Fruit fly (Drosophila melanogaster): Measurements from ENCODE around the gene CG1523.

CG1523 gene

DNA sequence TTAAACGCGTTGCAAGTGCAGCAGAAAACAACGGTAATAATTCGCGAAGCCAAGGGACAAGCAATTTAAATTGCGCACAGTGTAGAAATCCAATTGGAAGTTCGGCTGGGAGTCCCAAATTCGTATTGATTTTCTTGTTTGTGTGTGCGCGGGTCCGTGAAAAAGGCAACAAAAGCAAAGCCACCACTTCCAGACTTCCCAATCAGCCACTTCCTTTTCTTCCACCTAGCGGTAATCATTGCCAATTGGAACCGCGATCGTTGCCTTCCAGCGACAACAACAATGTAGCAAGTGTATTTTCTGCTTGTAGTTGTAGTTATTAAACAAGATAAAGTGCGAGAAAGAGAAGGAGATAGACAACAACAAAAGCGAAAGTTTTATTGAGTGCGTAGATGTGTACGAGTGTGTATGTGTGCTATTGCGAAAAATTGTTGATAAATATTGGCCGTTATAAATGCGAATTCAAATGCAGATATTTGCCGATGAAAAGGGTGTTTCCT, 26.0 kb upstream of the CG1523 start (continued):
- TF ChIP-seq Awh (GFP tag; IDR thresholded peaks at IDR 0.05) (0 out of 2 replicates have a peak, but pooled peaks have one; percentile 64), cg (GFP tag; optimal IDR thresholded peaks at IDR 0.05) (peak; percentile 48), onecut (GFP tag; IDR thresholded peaks at IDR 0.05) (peak; percentile 94), Atf6 (GFP tag; IDR thresholded peaks at IDR 0.05) (peak; percentile 10; the same call in 1 of the 2 replicates), insv (GFP tag; optimal IDR thresholded peaks at IDR 0.05) (peak; percentile 97 to 98), CG6765 (GFP tag; optimal IDR thresholded peaks at IDR 0.05) (peak; percentile 39), cas (GFP tag; IDR thresholded peaks at IDR 0.05) (no peak), D (optimal IDR thresholded peaks at IDR 0.05) (peak; percentile 29), D (GFP tag; optimal IDR thresholded peaks at IDR 0.05) (no peak), CG12769 (tag; optimal IDR thresholded peaks at IDR 0.05) (no peak), Blimp-1 (GFP tag; optimal IDR thresholded peaks at IDR 0.05) (peak; percentile 75), CG17568 (GFP tag; optimal IDR thresholded peaks at IDR 0.05) (peak; percentile 40), trem (tag; optimal IDR thresholded peaks at IDR 0.05) (no peak), bsh (GFP tag; optimal IDR thresholded peaks at IDR 0.05) (peak in 1 of 2 experiments; percentile 1), CG4360 (GFP tag; IDR thresholded peaks at IDR 0.05) (0 out of 2 replicates have a peak, but pooled peaks have one; percentile 55)

dm6 chr3R:28844611-28845376, 25.3 kb upstream of the CG1523 start, which contains the start of the genes Apc and spg:
Apc (minus strand) TSS chr3R:28844748.
spg (plus strand) TSS chr3R:28845270.
- TF ChIP-seq Atf6 (GFP tag; IDR thresholded peaks at IDR 0.05) (peak; percentile 48; the same call in 1 of the 2 replicates), sr (GFP tag; IDR thresholded peaks at IDR 0.05) (peak; percentile 75; the same call in 2 of the 3 replicates), CHES-1-like (GFP tag; optimal IDR thresholded peaks at IDR 0.05) (peak; percentile 47), CG11085 (GFP tag; IDR thresholded peaks at IDR 0.05) (no peak), sqz (GFP tag; optimal IDR thresholded peaks at IDR 0.05) (peak; percentile 39), dysf (GFP tag; IDR thresholded peaks at IDR 0.05) (peak; percentile 31; the same call in 1 of the 3 replicates), Ssrp (tag; optimal IDR thresholded peaks at IDR 0.05) (peak; percentile 9), pan (optimal IDR thresholded peaks at IDR 0.05) (no peak), pan (GFP tag; optimal IDR thresholded peaks at IDR 0.05 in 1 of 2, IDR thresholded peaks at IDR 0.05 in 1 of 2) (peak in 1 of 2 experiments; percentile 53), kay (GFP tag; optimal IDR thresholded peaks at IDR 0.05) (no peak), Camta (GFP tag; optimal IDR thresholded peaks at IDR 0.05) (peak; percentile 27), CG8388 (GFP tag; optimal IDR thresholded peaks at IDR 0.05) (no peak), CG7745 (tag; optimal IDR thresholded peaks at IDR 0.05) (no peak), psq (GFP tag; optimal IDR thresholded peaks at IDR 0.05) (no peak), CG16863 (GFP tag; optimal IDR thresholded peaks at IDR 0.05) (peak; percentile 10), HLHmδ (GFP tag; optimal IDR thresholded peaks at IDR 0.05) (peak; percentile 70), tll (GFP tag; optimal IDR thresholded peaks at IDR 0.05) (no peak), pho (GFP tag; optimal IDR thresholded peaks at IDR 0.05) (peak; percentile 18), knrl (GFP tag; IDR thresholded peaks at IDR 0.05; ENCODE audit: partially characterized antibody) (peak; percentile 80), dpn (GFP tag; optimal IDR thresholded peaks at IDR 0.05) (no peak), peb (GFP tag; IDR thresholded peaks at IDR 0.05) (no peak), crp (GFP tag; optimal IDR thresholded peaks at IDR 0.05) (peak; percentile 11 to 85), CG10267 (tag; optimal IDR thresholded peaks at IDR 0.05) (peak; percentile 61), NK7.1 (GFP tag; optimal IDR thresholded peaks at IDR 0.05) (peak; percentile 27), CG17912 (GFP tag; optimal IDR thresholded peaks at IDR 0.05) (peak; percentile 63), oc (tag; optimal IDR thresholded peaks at IDR 0.05) (peak; percentile 17), vnd (GFP tag; IDR thresholded peaks at IDR 0.05; ENCODE audit: partially characterized antibody) (peak; percentile 64), kni (GFP tag; optimal IDR thresholded peaks at IDR 0.05) (peak; percentile 16), CG34422 (GFP tag; IDR thresholded peaks at IDR 0.05) (peak; percentile 60; the same call in 1 of the 3 replicates), CG15269 (tag; optimal IDR thresholded peaks at IDR 0.05) (peak; percentile 37), Deaf1 (tag; optimal IDR thresholded peaks at IDR 0.05) (peak; percentile 30), CG12299 (tag; optimal IDR thresholded peaks at IDR 0.05) (peak; percentile 37), NC2α (GFP tag; optimal IDR thresholded peaks at IDR 0.05) (peak; percentile 76)
